Fruit fly (Drosophila melanogaster): ENCODE measurements around the gene CG33493.

Gene CG33493

DNA sequence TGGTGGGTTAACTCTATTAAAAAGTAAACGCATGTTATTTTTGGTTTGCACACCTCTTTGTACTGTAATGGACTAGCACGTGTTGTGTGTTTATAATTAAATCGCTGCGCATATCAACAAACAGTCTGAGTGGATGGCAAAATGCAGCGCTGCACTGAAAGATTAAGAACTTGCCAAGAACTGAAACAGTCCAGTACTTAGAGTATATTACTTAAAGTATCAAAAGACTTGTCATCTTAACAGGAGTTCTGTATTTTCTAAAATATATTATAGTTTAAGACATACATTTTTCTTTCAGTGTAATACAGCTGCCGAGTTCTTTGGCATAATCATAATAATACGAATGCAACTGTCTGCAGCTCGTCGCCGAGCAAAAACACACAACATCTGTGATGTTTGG is 44.5 kb downstream of the CG33493 start:
- TF ChIP-seq noc (tag; optimal IDR thresholded peaks at IDR 0.05): no peak

DNA sequence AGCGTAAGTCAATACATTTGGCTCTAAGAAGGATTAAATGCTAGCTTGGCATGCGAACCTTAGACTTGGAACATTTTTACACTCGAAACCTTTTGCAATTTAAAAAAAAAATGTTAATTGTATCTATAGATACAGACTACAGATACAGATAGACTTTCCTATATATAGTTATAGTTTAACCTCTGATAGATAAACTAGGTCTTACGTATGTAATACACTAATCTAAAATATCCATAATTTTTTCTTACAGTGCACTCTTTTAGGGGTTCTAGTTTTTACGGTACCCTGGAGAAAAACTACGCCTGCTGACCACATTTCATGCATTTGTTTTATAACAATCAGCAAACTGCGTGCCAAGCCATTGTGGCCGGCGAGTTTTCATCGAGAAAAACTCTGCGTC is 45.8 kb downstream of the CG33493 start:
- no peak for TF ChIP-seq noc (tag; optimal IDR thresholded peaks at IDR 0.05)

DNA sequence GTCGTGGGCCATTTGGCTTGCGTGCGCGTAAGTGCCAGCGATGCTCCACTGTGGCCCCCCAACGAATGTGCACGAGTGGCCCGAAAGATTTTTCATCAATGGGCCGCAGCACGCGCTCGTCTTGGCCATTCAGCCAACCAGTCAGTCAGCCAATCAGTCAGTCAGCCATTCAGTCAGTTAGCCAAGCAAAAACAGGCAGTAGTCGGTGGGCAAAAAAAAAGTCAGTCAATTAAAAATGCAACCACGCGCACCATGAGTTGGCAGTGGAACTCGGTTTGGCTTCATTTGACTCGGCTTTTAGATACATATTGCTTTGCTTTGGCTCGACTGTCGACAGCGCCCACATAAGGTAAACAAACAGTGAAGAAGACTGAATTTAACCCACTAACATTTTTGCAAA is 47.0 kb downstream of the CG33493 start:
- TF ChIP-seq noc (tag; optimal IDR thresholded peaks at IDR 0.05): no peak

DNA sequence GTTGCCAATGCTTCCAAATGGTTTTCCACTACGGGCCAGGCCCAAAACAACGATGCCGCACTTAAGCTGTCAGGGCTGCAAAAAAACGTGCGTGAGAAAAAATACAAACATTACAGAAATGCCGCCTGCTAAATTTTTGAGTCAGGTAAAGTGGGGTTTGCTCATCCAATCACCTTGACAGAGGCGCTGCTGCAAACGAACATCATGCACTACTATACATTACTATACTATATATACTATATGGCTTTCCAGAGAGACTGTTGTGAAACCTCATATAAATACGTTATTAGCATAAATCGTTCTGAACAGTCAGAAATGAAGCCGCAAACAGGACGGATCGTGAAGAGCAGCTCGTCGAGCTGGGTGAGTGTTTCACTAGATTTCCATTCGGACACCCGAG is 49.7 kb downstream of the CG33493 start, which contains the start of gene CG14153:
TSS of gene CG14153 (plus strand) at position 301 of the 400 bp plus-strand sequence.
- no peak for TF ChIP-seq noc (tag; optimal IDR thresholded peaks at IDR 0.05)
